Worm (Caenorhabditis elegans) whole organism, L2 larva: ENCODE data around the gene his-37.

Experiments used
- R02D3.7 ChIP-seq: fragments of 150-350 bp; optimal IDR thresholded peaks from 2 replicates; lab custom pipeline; 2014; ENCODE audit warnings: missing biosample characterization, missing genetic modification characterization
- aly-2 ChIP-seq: fragments of 150-350 bp; optimal IDR thresholded peaks from 2 replicates; lab custom pipeline; 2014; ENCODE audit warnings: missing biosample characterization, missing genetic modification characterization
- ama-1 ChIP-seq: fragments of 150-350 bp; optimal IDR thresholded peaks from 2 replicates; lab custom pipeline; 2018; ENCODE audit warnings: inconsistent platforms
- ceh-82 ChIP-seq: fragments of 150-350 bp; optimal IDR thresholded peaks from 2 replicates; lab custom pipeline; 2014; ENCODE audit warnings: missing biosample characterization, missing genetic modification characterization
- elt-1 ChIP-seq: fragments of 150-350 bp; optimal IDR thresholded peaks from 2 replicates; lab custom pipeline; 2014; ENCODE audit warnings: missing biosample characterization, missing genetic modification characterization
- elt-3 ChIP-seq: sonication (generic microtip); optimal IDR thresholded peaks from 2 replicates; lab custom pipeline; 2017; ENCODE audit warnings: missing biosample characterization, missing genetic modification characterization
- lin-11 ChIP-seq: fragments of 150-350 bp; sonication (generic microtip); optimal IDR thresholded peaks from 2 replicates; lab custom pipeline; 2014; ENCODE audit warnings: missing biosample characterization, missing genetic modification characterization, inconsistent platforms, mixed read lengths
- lsy-2 ChIP-seq, 2 experiments: fragments of 150-350 bp in 1 of 2; sonication (generic microtip) in 1 of 2; optimal IDR thresholded peaks; 2 replicates each; lab custom pipeline; 2014 to 2017; ENCODE audit warnings: missing biosample characterization in 2 of 2, missing genetic modification characterization in 2 of 2
- nhr-21 ChIP-seq: fragments of 150-350 bp; optimal IDR thresholded peaks from 2 replicates; lab custom pipeline; 2014; ENCODE audit warnings: missing biosample characterization, missing genetic modification characterization
- nhr-237 ChIP-seq: fragments of 150-350 bp; optimal IDR thresholded peaks from 2 replicates; lab custom pipeline; 2014; ENCODE audit warnings: missing biosample characterization, missing genetic modification characterization
- nhr-6 ChIP-seq: fragments of 150-350 bp; optimal IDR thresholded peaks from 2 replicates; lab custom pipeline; 2014; ENCODE audit warnings: missing biosample characterization, missing genetic modification characterization
- unc-39 ChIP-seq: fragments of 150-350 bp; optimal IDR thresholded peaks from 2 replicates; lab custom pipeline; 2014; ENCODE audit warnings: missing biosample characterization, missing genetic modification characterization
- unc-62 ChIP-seq: fragments of 150-350 bp; optimal IDR thresholded peaks from 2 replicates; lab custom pipeline; 2014; ENCODE audit warnings: missing biosample characterization, missing genetic modification reagents, missing genetic modification characterization
- zag-1 ChIP-seq: fragments of 150-350 bp; optimal IDR thresholded peaks from 2 replicates; lab custom pipeline; 2014; ENCODE audit warnings: missing biosample characterization, missing genetic modification characterization

DNA sequence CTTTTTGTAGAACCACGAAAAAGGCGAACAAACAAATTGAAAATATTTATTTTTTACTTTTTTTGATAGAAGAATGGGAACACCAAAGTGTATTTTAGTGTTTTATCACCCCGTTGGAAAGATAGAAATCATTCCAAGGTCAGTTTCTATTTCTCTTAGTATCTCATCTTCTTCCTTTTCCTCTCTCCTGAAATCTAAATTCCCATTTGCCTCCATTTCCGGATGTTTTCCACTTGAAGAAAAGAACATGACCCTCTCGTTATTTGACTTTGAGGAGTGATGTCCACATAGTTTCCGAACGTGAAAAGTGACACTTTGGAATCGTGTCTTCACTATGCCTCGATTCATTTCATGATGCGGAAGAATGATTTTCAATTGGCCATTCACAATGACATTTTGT lies 40.7 kb downstream of the his-37 start:
- TF ChIP-seq unc-39 (tag; lab: Kevin White, UChicago) = no peak
- TF ChIP-seq unc-62 (GFP tag; lab: Kevin White, UChicago) = no peak
- TF ChIP-seq lin-11 (tag; lab: Kevin White, UChicago) = no peak
- TF ChIP-seq ama-1 (lab: Kevin White, UChicago) = no peak
- no peak for TF ChIP-seq R02D3.7 (tag; lab: Kevin White, UChicago)
- TF ChIP-seq nhr-6 (tag; lab: Kevin White, UChicago) = no peak
- TF ChIP-seq zag-1 (tag; lab: Kevin White, UChicago) = no peak
- no peak for TF ChIP-seq lsy-2 (tag; optimal IDR thresholded peaks at IDR 0.05; lab: Kevin White, UChicago)
- no peak for TF ChIP-seq nhr-21 (tag; lab: Kevin White, UChicago)
- TF ChIP-seq nhr-237 (tag; lab: Kevin White, UChicago) = no peak
- TF ChIP-seq ceh-82 (tag; lab: Kevin White, UChicago) = no peak
- no peak for TF ChIP-seq elt-3 (tag; lab: Kevin White, UChicago)
- no peak for TF ChIP-seq aly-2 (tag; lab: Kevin White, UChicago)
- no peak for TF ChIP-seq elt-1 (tag; lab: Kevin White, UChicago)
